Fruit fly (Drosophila melanogaster) whole organism, embryonic: ENCODE measurements around the gene DZIP1.
A peak's percentile ranks its signal among the peaks of the same experiment; 100 is the strongest.

Experiments used
- Atf-2 ChIP-seq: fragments of 200-800 bp; sonication (Bioruptor generic); optimal IDR thresholded peaks from 2 replicates; lab custom pipeline; 2016; ENCODE audit warnings: missing biosample characterization, missing genetic modification characterization
- Awh ChIP-seq: fragments of 200-800 bp; sonication (Bioruptor generic); IDR thresholded peaks from 2 replicates; pipeline ENCODE4, ENCODE4 v1.3.6; 2022; ENCODE audit warnings: missing biosample characterization, missing genetic modification characterization
- Blimp-1 ChIP-seq: fragments of 200-800 bp; sonication (Bioruptor generic); optimal IDR thresholded peaks from 3 replicates; lab custom pipeline; 2018; ENCODE audit warnings: missing biosample characterization, missing genetic modification characterization, mild to moderate bottlenecking, moderate library complexity, missing genetic modification reagents
- CG10147 ChIP-seq: fragments of 200-800 bp; sonication (Bioruptor generic); optimal IDR thresholded peaks from 2 replicates; lab custom pipeline; 2019; ENCODE audit warnings: missing biosample characterization, mild to moderate bottlenecking, missing genetic modification characterization, moderate library complexity
- CG10267 ChIP-seq: fragments of 200-800 bp; sonication (Bioruptor generic); optimal IDR thresholded peaks from 2 replicates; lab custom pipeline; 2018; ENCODE audit warnings: missing biosample characterization, mild to moderate bottlenecking, missing genetic modification characterization, moderate library complexity
- CG10462 ChIP-seq: fragments of 200-800 bp; sonication (Bioruptor generic); optimal IDR thresholded peaks from 2 replicates; lab custom pipeline; 2016; ENCODE audit warnings: missing biosample characterization, missing genetic modification characterization
- CG12155 ChIP-seq: fragments of 200-800 bp; sonication (Bioruptor generic); optimal IDR thresholded peaks from 3 replicates; lab custom pipeline; 2016; ENCODE audit warnings: missing biosample characterization, missing genetic modification characterization
- CG12299 ChIP-seq: fragments of 200-800 bp; sonication (Bioruptor generic); optimal IDR thresholded peaks from 2 replicates; lab custom pipeline; 2018; ENCODE audit warnings: missing biosample characterization, mild to moderate bottlenecking, missing genetic modification characterization
- CG15514 ChIP-seq: fragments of 200-800 bp; sonication (Bioruptor generic); optimal IDR thresholded peaks from 3 replicates; lab custom pipeline; 2017; ENCODE audit warnings: missing biosample characterization, missing genetic modification characterization, mild to moderate bottlenecking, moderate library complexity, missing genetic modification reagents
- CG16863 ChIP-seq: fragments of 200-800 bp; sonication (Bioruptor generic); optimal IDR thresholded peaks from 3 replicates; lab custom pipeline; 2016; ENCODE audit warnings: missing biosample characterization, missing genetic modification characterization
- CG17385 ChIP-seq: fragments of 200-800 bp; sonication (Bioruptor generic); optimal IDR thresholded peaks from 3 replicates; lab custom pipeline; 2018; ENCODE audit warnings: missing biosample characterization, mild to moderate bottlenecking, missing genetic modification characterization
- CG17802 ChIP-seq: fragments of 200-800 bp; sonication (Bioruptor generic); optimal IDR thresholded peaks from 2 replicates; lab custom pipeline; 2018; ENCODE audit warnings: missing biosample characterization, mild to moderate bottlenecking, missing genetic modification characterization, moderate library complexity
- CG18262 ChIP-seq: fragments of 200-800 bp; optimal IDR thresholded peaks from 3 replicates; lab custom pipeline; 2019; ENCODE audit warnings: missing biosample characterization, mild to moderate bottlenecking, missing genetic modification characterization, moderate library complexity
- CG18476 ChIP-seq: fragments of 200-800 bp; sonication (Bioruptor generic); optimal IDR thresholded peaks from 2 replicates; lab custom pipeline; 2016; ENCODE audit warnings: missing biosample characterization, mild to moderate bottlenecking, missing genetic modification characterization
- CG18599 ChIP-seq: fragments of 200-800 bp; sonication (Bioruptor generic); optimal IDR thresholded peaks from 3 replicates; lab custom pipeline; 2017; ENCODE audit warnings: missing biosample characterization, missing genetic modification characterization, mild to moderate bottlenecking, moderate library complexity, missing genetic modification reagents
- CG2199 ChIP-seq: fragments of 200-800 bp; sonication (Bioruptor generic); IDR thresholded peaks from 3 replicates; pipeline ENCODE4 v1.3.6; 2022; ENCODE audit warnings: missing biosample characterization, missing genetic modification characterization
- CG31365 ChIP-seq: fragments of 200-800 bp; sonication (Bioruptor generic); optimal IDR thresholded peaks from 2 replicates; lab custom pipeline; 2018; ENCODE audit warnings: missing biosample characterization, mild to moderate bottlenecking, missing genetic modification characterization
- CG31441 ChIP-seq: fragments of 200-800 bp; sonication (Bioruptor generic); IDR thresholded peaks from 2 replicates; pipeline ENCODE4 v1.3.6; 2022; ENCODE audit warnings: missing biosample characterization, missing genetic modification characterization
- CG32532 ChIP-seq: fragments of 200-800 bp; sonication (Bioruptor generic); IDR thresholded peaks from 2 replicates; pipeline ENCODE4 v1.3.6; 2022; ENCODE audit warnings: missing biosample characterization, missing genetic modification characterization
- CG4282 ChIP-seq: fragments of 200-800 bp; sonication (Bioruptor generic); optimal IDR thresholded peaks from 2 replicates; lab custom pipeline; 2016; ENCODE audit warnings: missing biosample characterization, missing genetic modification characterization
- CG4360 ChIP-seq: fragments of 200-800 bp; sonication (Bioruptor generic); IDR thresholded peaks from 2 replicates; pipeline ENCODE4 v1.3.6; 2022; ENCODE audit warnings: missing biosample characterization, missing genetic modification characterization
- CG5953 ChIP-seq: fragments of 200-800 bp; sonication (Bioruptor generic); IDR thresholded peaks from 2 replicates; pipeline ENCODE4 v1.3.6; 2022; ENCODE audit warnings: missing biosample characterization, missing genetic modification characterization
- CG7357 ChIP-seq: fragments of 200-800 bp; sonication (Bioruptor generic); IDR thresholded peaks from 3 replicates; pipeline ENCODE4 v1.3.6; 2022; ENCODE audit warnings: missing biosample characterization, missing genetic modification characterization
- CG9215 ChIP-seq: fragments of 200-800 bp; sonication (Bioruptor generic); IDR thresholded peaks from 2 replicates; pipeline ENCODE4 v1.3.6; 2022; ENCODE audit warnings: missing biosample characterization, missing genetic modification characterization
- Dip3 ChIP-seq: fragments of 200-800 bp; sonication (Bioruptor generic); optimal IDR thresholded peaks from 3 replicates; lab custom pipeline; 2016; ENCODE audit warnings: missing biosample characterization, missing genetic modification characterization
- Dp ChIP-seq: fragments of 200-800 bp; sonication (Bioruptor generic); optimal IDR thresholded peaks from 2 replicates; lab custom pipeline; 2018; ENCODE audit warnings: missing biosample characterization, mild to moderate bottlenecking, missing genetic modification characterization, moderate library complexity
- HLHmδ ChIP-seq: fragments of 200-800 bp; sonication (Bioruptor generic); optimal IDR thresholded peaks from 2 replicates; lab custom pipeline; 2018; ENCODE audit warnings: missing biosample characterization, mild to moderate bottlenecking, missing genetic modification characterization, moderate library complexity
- Lim3 ChIP-seq: fragments of 200-800 bp; sonication (Bioruptor generic); IDR thresholded peaks from 2 replicates; pipeline ENCODE4 v1.3.6; 2022; ENCODE audit warnings: missing biosample characterization, missing genetic modification characterization
- MESR4 ChIP-seq: fragments of 200-800 bp; sonication (Bioruptor generic); optimal IDR thresholded peaks from 2 replicates; lab custom pipeline; 2018; ENCODE audit warnings: missing biosample characterization, mild to moderate bottlenecking, missing genetic modification characterization, moderate library complexity
- Taf1 ChIP-seq: fragments of 200-800 bp; sonication (Bioruptor generic); IDR thresholded peaks from 2 replicates; pipeline ENCODE4 v1.3.6; 2022; ENCODE audit warnings: missing biosample characterization, missing genetic modification characterization
- Tbp ChIP-seq: fragments of >200 bp; optimal IDR thresholded peaks from 2 replicates; lab custom pipeline; 2018; ENCODE audit warnings: missing biosample characterization, missing genetic modification characterization
- ap ChIP-seq: fragments of 200-800 bp; sonication (Bioruptor generic); IDR thresholded peaks from 2 replicates; pipeline ENCODE4 v1.3.6; 2022; ENCODE audit warnings: missing biosample characterization, missing genetic modification characterization
- ato ChIP-seq: fragments of 200-800 bp; sonication (Bioruptor generic); IDR thresholded peaks from 2 replicates; pipeline ENCODE4 v1.3.6; 2022; ENCODE audit warnings: missing biosample characterization, missing genetic modification characterization; ENCODE audit not compliant: partially characterized antibody
- bsh ChIP-seq, 2 experiments: fragments of 200-800 bp; sonication (Bioruptor generic); optimal IDR thresholded peaks; 2 replicates each; lab custom pipeline; 2017 to 2018; ENCODE audit warnings: mild to moderate bottlenecking in 2 of 2, missing biosample characterization in 2 of 2, missing genetic modification characterization in 2 of 2, moderate library complexity in 1 of 2
- chif ChIP-seq, 2 experiments: fragments of 200-800 bp; sonication (Bioruptor generic); optimal IDR thresholded peaks; 3 replicates each; lab custom pipeline; 2016; ENCODE audit warnings: missing biosample characterization in 2 of 2, missing genetic modification characterization in 2 of 2
- crc ChIP-seq: fragments of 200-800 bp; sonication (Bioruptor generic); optimal IDR thresholded peaks from 2 replicates; lab custom pipeline; 2016; ENCODE audit warnings: missing biosample characterization, missing genetic modification characterization
- dysf ChIP-seq: fragments of 200-800 bp; sonication (Bioruptor generic); IDR thresholded peaks from 3 replicates; pipeline ENCODE4 v1.3.6; 2022; ENCODE audit warnings: missing biosample characterization, missing genetic modification characterization
- gcm ChIP-seq: fragments of 200-800 bp; sonication (Bioruptor generic); optimal IDR thresholded peaks from 2 replicates; lab custom pipeline; 2019; ENCODE audit warnings: missing biosample characterization, mild to moderate bottlenecking, missing genetic modification characterization, moderate library complexity
- nau ChIP-seq: fragments of 200-800 bp; sonication (Bioruptor generic); optimal IDR thresholded peaks from 3 replicates; lab custom pipeline; 2017; ENCODE audit warnings: missing biosample characterization, mild to moderate bottlenecking, missing genetic modification characterization, missing genetic modification reagents
- nerfin-2 ChIP-seq: fragments of 200-800 bp; sonication (Bioruptor generic); IDR thresholded peaks from 2 replicates; pipeline ENCODE4 v1.3.6; 2022; ENCODE audit warnings: missing biosample characterization, missing genetic modification characterization; ENCODE audit not compliant: partially characterized antibody
- pho ChIP-seq: fragments of 200-800 bp; sonication (Bioruptor generic); optimal IDR thresholded peaks from 2 replicates; lab custom pipeline; 2016; ENCODE audit warnings: missing biosample characterization, missing genetic modification characterization
- prd ChIP-seq, 3 experiments: fragments of >200 bp in 2 of 3; fragments of 200-800 bp in 1 of 3; sonication (Bioruptor generic) in 1 of 3; optimal IDR thresholded peaks in 2 of 3; IDR thresholded peaks in 1 of 3; 2 replicates in 2 of 3; 3 replicates in 1 of 3; pipeline versions ENCODE4 v1.3.6 to Lab custom; 2017 to 2022; ENCODE audit warnings: missing biosample characterization in 1 of 3, missing genetic modification characterization in 1 of 3
- sd ChIP-seq: fragments of 200-800 bp; sonication (Bioruptor generic); optimal IDR thresholded peaks from 3 replicates; lab custom pipeline; 2018; ENCODE audit warnings: missing biosample characterization, mild to moderate bottlenecking, missing genetic modification characterization, moderate library complexity
- sim ChIP-seq: fragments of 200-800 bp; sonication (Bioruptor generic); IDR thresholded peaks from 2 replicates; pipeline ENCODE4 v1.3.6; 2022; ENCODE audit warnings: missing biosample characterization, missing genetic modification characterization
- sisA ChIP-seq: fragments of 200-800 bp; sonication (Bioruptor generic); IDR thresholded peaks from 2 replicates; pipeline ENCODE4 v1.3.6; 2022; ENCODE audit warnings: missing biosample characterization, missing genetic modification characterization
- sr ChIP-seq: fragments of 200-800 bp; sonication (Bioruptor generic); IDR thresholded peaks from 3 replicates; pipeline ENCODE4 v1.3.6; 2022; ENCODE audit warnings: missing biosample characterization, missing genetic modification characterization
- sug ChIP-seq: fragments of 200-800 bp; optimal IDR thresholded peaks from 2 replicates; lab custom pipeline; 2019; ENCODE audit warnings: missing biosample characterization, mild to moderate bottlenecking, missing genetic modification characterization, moderate library complexity
- vvl ChIP-seq: fragments of 200-800 bp; sonication (Bioruptor generic); IDR thresholded peaks from 2 replicates; pipeline ENCODE4 v1.3.6; 2022; ENCODE audit warnings: missing biosample characterization, missing genetic modification characterization
- zen2 ChIP-seq: fragments of 200-800 bp; sonication (Bioruptor generic); IDR thresholded peaks from 3 replicates; pipeline ENCODE4 v1.3.6; 2022; ENCODE audit warnings: missing biosample characterization, missing genetic modification characterization; ENCODE audit not compliant: partially characterized antibody
- zfh2 ChIP-seq: fragments of 200-800 bp; sonication (Bioruptor generic); optimal IDR thresholded peaks from 2 replicates; lab custom pipeline; 2016; ENCODE audit warnings: missing biosample characterization, missing genetic modification characterization

The DZIP1 gene

dm6 chr3R:24565748-24566239, 50.7 kb downstream of the DZIP1 start (continued):
- TF ChIP-seq CG7357 (no peak), CG18599 (GFP tag; lab: Kevin White, UChicago) (peak; percentile 83), zen2 (no peak), CG18476 (GFP tag; lab: Kevin White, UChicago) (peak; percentile 20), CG10267 (tag; lab: Kevin White, UChicago) (peak; percentile 11), nau (GFP tag; lab: Kevin White, UChicago) (peak; percentile 87), crc (no peak), CG17385 (GFP tag; lab: Kevin White, UChicago) (peak; percentile 74), nerfin-2 (no peak), MESR4 (GFP tag; lab: Kevin White, UChicago) (no peak), CG9215 (GFP tag; lab: Robert Waterston, UW) (no peak), sisA (GFP tag; lab: Robert Waterston, UW) (no peak), sim (GFP tag; lab: Robert Waterston, UW) (no peak), HLHmδ (GFP tag; lab: Kevin White, UChicago) (no peak), CG4360 (GFP tag; lab: Robert Waterston, UW) (peak; percentile 52; the same call in 1 of the 2 replicates), Dp (GFP tag; lab: Kevin White, UChicago) (peak; percentile 8), bsh (GFP tag; optimal IDR thresholded peaks at IDR 0.05; lab: Kevin White, UChicago) (peak; percentile 45 to 55), CG31365 (tag; lab: Kevin White, UChicago) (peak; percentile 58), Tbp (GFP tag; lab: Kevin White, UChicago) (no peak), CG5953 (GFP tag; lab: Robert Waterston, UW) (peak; percentile 58), ap (no peak), CG12155 (GFP tag; lab: Kevin White, UChicago) (no peak), CG31441 (GFP tag; lab: Robert Waterston, UW) (no peak), CG17802 (tag; lab: Kevin White, UChicago) (no peak), prd (optimal IDR thresholded peaks at IDR 0.05; lab: Kevin White, UChicago) (no peak), prd (GFP tag; IDR thresholded peaks at IDR 0.05; lab: Robert Waterston, UW) (no peak), chif (GFP tag; optimal IDR thresholded peaks at IDR 0.05; lab: Kevin White, UChicago) (peak in 1 of 2 experiments; percentile 14), Taf1 (GFP tag; lab: Robert Waterston, UW) (no peak; the same call in 1 of the 2 replicates), Dip3 (GFP tag; lab: Kevin White, UChicago) (no peak), Awh (peak; percentile 81), sr (GFP tag; lab: Robert Waterston, UW) (peak; percentile 97; the same call in 2 of the 3 replicates), gcm (peak; percentile 76), CG2199 (GFP tag; lab: Robert Waterston, UW) (no peak), CG10147 (GFP tag; lab: Kevin White, UChicago) (peak; percentile 75), sd (tag; lab: Kevin White, UChicago) (peak; percentile 93), CG10462 (GFP tag; lab: Kevin White, UChicago) (peak; percentile 8), CG4282 (no peak), pho (GFP tag; lab: Kevin White, UChicago) (peak; percentile 32), ato (GFP tag; lab: Robert Waterston, UW) (no peak)

DNA sequence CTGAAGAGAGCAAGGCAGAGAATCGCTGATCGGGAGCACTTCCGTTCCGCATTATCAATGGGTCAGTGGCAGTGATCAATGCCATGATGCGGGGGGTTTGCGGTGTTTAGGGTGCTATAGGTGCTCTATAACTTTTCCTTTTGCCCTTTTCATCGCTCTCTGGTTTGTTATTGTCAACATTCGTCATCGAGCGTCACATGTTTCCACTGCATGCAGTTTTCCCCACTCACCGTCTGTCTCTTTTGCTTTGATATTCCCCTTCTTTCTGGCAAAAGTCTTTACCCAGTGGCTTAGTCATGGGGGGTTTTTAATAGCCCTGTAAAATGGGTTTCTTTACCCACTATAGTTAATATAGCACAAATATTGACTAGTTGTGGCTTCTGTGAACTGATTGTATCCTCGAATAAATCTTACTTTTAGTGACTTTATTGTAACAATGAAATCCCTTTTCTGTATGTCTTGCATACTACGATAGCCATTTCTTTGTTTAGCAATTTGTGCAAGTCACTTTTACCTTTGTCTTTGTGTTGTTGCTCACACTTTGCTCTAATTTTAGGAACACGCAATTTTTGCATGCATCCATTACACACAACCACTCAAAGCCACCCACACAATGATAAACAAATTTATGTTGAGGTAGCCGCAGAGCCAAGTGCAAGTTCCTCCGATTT, 51.8 kb downstream of the DZIP1 start:
- TF ChIP-seq CG32532 (GFP tag; lab: Robert Waterston, UW) = no peak
- no peak for TF ChIP-seq dysf
- TF ChIP-seq vvl (GFP tag; lab: Robert Waterston, UW) = peak; percentile 14; the same call in 1 of the 2 replicates
- no peak for TF ChIP-seq zfh2 (GFP tag; lab: Kevin White, UChicago)
- peak; percentile 2 for TF ChIP-seq Blimp-1 (GFP tag; lab: Kevin White, UChicago)
- TF ChIP-seq CG15514 (GFP tag; lab: Kevin White, UChicago) = no peak
- no peak for TF ChIP-seq CG16863 (GFP tag; lab: Kevin White, UChicago)
- TF ChIP-seq CG12299 (tag; lab: Kevin White, UChicago) = no peak
- TF ChIP-seq Atf-2 (GFP tag; lab: Kevin White, UChicago) = no peak
- no peak for TF ChIP-seq Lim3 (GFP tag; lab: Robert Waterston, UW)
- TF ChIP-seq CG18262 = no peak
- peak; percentile 11 for TF ChIP-seq sug
